Fruit fly (Drosophila melanogaster) whole organism, adult: ENCODE results near the gene RabX2.

Experiments
- CG11617 ChIP-seq: fragments of 200-800 bp; sonication (Bioruptor generic); optimal IDR thresholded peaks from 2 replicates; lab custom pipeline; 2017; ENCODE audit warnings: mild to moderate bottlenecking, missing biosample characterization, missing genetic modification reagents, missing genetic modification characterization
- CG12768 ChIP-seq: fragments of 200-800 bp; sonication (Bioruptor generic); optimal IDR thresholded peaks from 2 replicates; lab custom pipeline; 2017; ENCODE audit warnings: missing biosample characterization, missing genetic modification characterization, mild to moderate bottlenecking, moderate library complexity, missing genetic modification reagents
- CG14711 ChIP-seq: fragments of 200-800 bp; sonication (Bioruptor generic); optimal IDR thresholded peaks from 2 replicates; lab custom pipeline; 2018; ENCODE audit warnings: missing biosample characterization, mild to moderate bottlenecking, missing genetic modification characterization, moderate library complexity
- CG1620 ChIP-seq: fragments of 200-800 bp; sonication (Bioruptor generic); optimal IDR thresholded peaks from 2 replicates; lab custom pipeline; 2016; ENCODE audit warnings: missing biosample characterization, missing genetic modification characterization
- CG33017 ChIP-seq: fragments of 200-800 bp; sonication (Bioruptor generic); optimal IDR thresholded peaks from 2 replicates; lab custom pipeline; 2018; ENCODE audit warnings: missing biosample characterization, mild to moderate bottlenecking, missing genetic modification characterization, moderate library complexity
- CG5204 ChIP-seq: fragments of 200-800 bp; sonication (Bioruptor generic); optimal IDR thresholded peaks from 2 replicates; lab custom pipeline; 2016; ENCODE audit warnings: missing biosample characterization, missing genetic modification characterization
- CG7045 ChIP-seq: fragments of 200-800 bp; sonication (Bioruptor generic); optimal IDR thresholded peaks from 2 replicates; lab custom pipeline; 2017; ENCODE audit warnings: missing biosample characterization, mild to moderate bottlenecking, missing genetic modification characterization
- CG7101 ChIP-seq: fragments of 200-800 bp; sonication (Bioruptor generic); optimal IDR thresholded peaks from 2 replicates; lab custom pipeline; 2018; ENCODE audit warnings: missing biosample characterization, mild to moderate bottlenecking, missing genetic modification characterization, moderate library complexity
- Clk ChIP-seq: fragments of 200-800 bp; sonication (Bioruptor generic); optimal IDR thresholded peaks from 2 replicates; lab custom pipeline; 2017; ENCODE audit warnings: missing biosample characterization, missing genetic modification characterization
- Crg-1 ChIP-seq: fragments of 200-800 bp; sonication (Bioruptor generic); optimal IDR thresholded peaks from 2 replicates; lab custom pipeline; 2016; ENCODE audit warnings: missing biosample characterization, missing genetic modification characterization
- Hr96 ChIP-seq: fragments of 200-800 bp; sonication (Bioruptor generic); optimal IDR thresholded peaks from 2 replicates; lab custom pipeline; 2016; ENCODE audit warnings: missing biosample characterization, missing genetic modification characterization
- Mnt ChIP-seq: fragments of 200-800 bp; sonication (Bioruptor generic); optimal IDR thresholded peaks from 2 replicates; lab custom pipeline; 2016; ENCODE audit warnings: missing biosample characterization, mild to moderate bottlenecking, missing genetic modification characterization
- bab1 ChIP-seq: fragments of 200-800 bp; sonication (Bioruptor generic); optimal IDR thresholded peaks from 3 replicates; lab custom pipeline; 2019; ENCODE audit warnings: missing biosample characterization, mild to moderate bottlenecking, missing genetic modification characterization, moderate library complexity
- cic ChIP-seq: fragments of 200-800 bp; sonication (Bioruptor generic); optimal IDR thresholded peaks from 2 replicates; lab custom pipeline; 2017; ENCODE audit warnings: missing biosample characterization, mild to moderate bottlenecking, missing genetic modification characterization, moderate library complexity
- cnc ChIP-seq, 2 experiments: fragments of >200 bp; optimal IDR thresholded peaks; 2 replicates each; lab custom pipeline; 2017
- kay ChIP-seq: fragments of 200-800 bp; sonication (Bioruptor generic); peaks from one replicate; lab custom pipeline; 2016; ENCODE audit warnings: missing biosample characterization, missing genetic modification characterization, borderline replicate concordance
- ovo ChIP-seq: fragments of 200-800 bp; sonication (Bioruptor generic); optimal IDR thresholded peaks from 2 replicates; lab custom pipeline; 2016; ENCODE audit warnings: missing biosample characterization, missing genetic modification characterization
- pad ChIP-seq: fragments of 200-800 bp; sonication (Bioruptor generic); optimal IDR thresholded peaks from 3 replicates; lab custom pipeline; 2017; ENCODE audit warnings: missing biosample characterization, missing genetic modification characterization, mild to moderate bottlenecking, moderate library complexity, missing genetic modification reagents
- tj ChIP-seq: fragments of 200-800 bp; sonication (Bioruptor generic); optimal IDR thresholded peaks from 3 replicates; lab custom pipeline; 2017; ENCODE audit warnings: missing biosample characterization, mild to moderate bottlenecking, missing genetic modification characterization, moderate library complexity
- toe ChIP-seq: fragments of 200-800 bp; sonication (Bioruptor generic); optimal IDR thresholded peaks from 2 replicates; lab custom pipeline; 2016; ENCODE audit warnings: missing biosample characterization, missing genetic modification characterization

Gene RabX2

dm6 chrX:10460506-10461114, 43.4 kb downstream of the RabX2 start, which contains the start of gene Neb-cGP:
Gene Neb-cGP (plus strand): TSS chrX:10460736.
- TF ChIP-seq CG5204 (no peak), tj (GFP tag; lab: Kevin White, UChicago) (peak; percentile 45), Clk (GFP tag; lab: Kevin White, UChicago) (peak; percentile 70), ovo (GFP tag; lab: Kevin White, UChicago) (peak; percentile 77), CG33017 (tag; lab: Kevin White, UChicago) (peak; percentile 66), bab1 (peak; percentile 88), CG12768 (GFP tag; lab: Kevin White, UChicago) (peak; percentile 62), CG11617 (peak; percentile 44), toe (peak; percentile 52), cic (GFP tag; lab: Kevin White, UChicago) (peak; percentile 28), CG14711 (tag; lab: Kevin White, UChicago) (peak; percentile 78), kay (GFP tag; lab: Kevin White, UChicago) (no peak), pad (GFP tag; lab: Kevin White, UChicago) (peak; percentile 86), CG1620 (peak; percentile 93), CG7045 (GFP tag; lab: Kevin White, UChicago) (peak; percentile 33), Mnt (peak; percentile 84), Crg-1 (GFP tag; lab: Kevin White, UChicago) (peak; percentile 95), CG7101 (peak; percentile 90), cnc (optimal IDR thresholded peaks at IDR 0.05; lab: Kevin White, UChicago) (peak in 1 of 2 experiments; percentile 49), Hr96 (GFP tag; lab: Kevin White, UChicago) (no peak)

dm6 chrX:10461938-10462337, 44.7 kb downstream of the RabX2 start:
- TF ChIP-seq kay (GFP tag; lab: Kevin White, UChicago) (no peak), CG33017 (tag; lab: Kevin White, UChicago) (no peak), Hr96 (GFP tag; lab: Kevin White, UChicago) (no peak), Clk (GFP tag; lab: Kevin White, UChicago) (no peak), Mnt (no peak), CG7045 (GFP tag; lab: Kevin White, UChicago) (no peak), CG14711 (tag; lab: Kevin White, UChicago) (no peak), cic (GFP tag; lab: Kevin White, UChicago) (no peak), CG7101 (no peak), cnc (optimal IDR thresholded peaks at IDR 0.05; lab: Kevin White, UChicago) (no peak), CG1620 (no peak), bab1 (no peak), pad (GFP tag; lab: Kevin White, UChicago) (no peak), CG11617 (no peak), ovo (GFP tag; lab: Kevin White, UChicago) (no peak)

dm6 chrX:10463056-10463710, 46.0 kb downstream of the RabX2 start:
- TF ChIP-seq CG1620, result no peak
- no peak for TF ChIP-seq CG33017 (tag; lab: Kevin White, UChicago)
- peak; percentile 15 for TF ChIP-seq Mnt
- TF ChIP-seq Crg-1 (GFP tag; lab: Kevin White, UChicago), result peak; percentile 13
- no peak for TF ChIP-seq Clk (GFP tag; lab: Kevin White, UChicago)
- peak; percentile 38 for TF ChIP-seq CG7045 (GFP tag; lab: Kevin White, UChicago)
- no peak for TF ChIP-seq ovo (GFP tag; lab: Kevin White, UChicago)
- no peak for TF ChIP-seq cnc (optimal IDR thresholded peaks at IDR 0.05; lab: Kevin White, UChicago)
- no peak for TF ChIP-seq kay (GFP tag; lab: Kevin White, UChicago)
- TF ChIP-seq CG12768 (GFP tag; lab: Kevin White, UChicago), result no peak
- TF ChIP-seq pad (GFP tag; lab: Kevin White, UChicago), result peak; percentile 23
- no peak for TF ChIP-seq Hr96 (GFP tag; lab: Kevin White, UChicago)
- TF ChIP-seq CG7101, result no peak
- peak; percentile 0 for TF ChIP-seq cic (GFP tag; lab: Kevin White, UChicago)
- no peak for TF ChIP-seq tj (GFP tag; lab: Kevin White, UChicago)
- TF ChIP-seq CG5204, result no peak
- no peak for TF ChIP-seq CG11617
- peak; percentile 60 for TF ChIP-seq bab1
- TF ChIP-seq toe, result no peak
- TF ChIP-seq CG14711 (tag; lab: Kevin White, UChicago), result no peak

- TF ChIP-seq kay (GFP tag; lab: Kevin White, UChicago), result no peak
- no peak for TF ChIP-seq CG5204
- no peak for TF ChIP-seq toe
- TF ChIP-seq CG11617, result no peak
- no peak for TF ChIP-seq Clk (GFP tag; lab: Kevin White, UChicago)
- no peak for TF ChIP-seq Mnt
- TF ChIP-seq tj (GFP tag; lab: Kevin White, UChicago), result no peak
- no peak for TF ChIP-seq Hr96 (GFP tag; lab: Kevin White, UChicago)
- no peak for TF ChIP-seq cnc (optimal IDR thresholded peaks at IDR 0.05; lab: Kevin White, UChicago)
- TF ChIP-seq CG33017 (tag; lab: Kevin White, UChicago), result no peak
- TF ChIP-seq CG1620, result no peak
- TF ChIP-seq CG14711 (tag; lab: Kevin White, UChicago), result no peak
- no peak for TF ChIP-seq ovo (GFP tag; lab: Kevin White, UChicago)
Observed at dm6 chrX:10464531-10464930, 47.3 kb downstream of the RabX2 start.
